Fruit fly (Drosophila melanogaster): ENCODE measurements around the gene Arp2.

DNA sequence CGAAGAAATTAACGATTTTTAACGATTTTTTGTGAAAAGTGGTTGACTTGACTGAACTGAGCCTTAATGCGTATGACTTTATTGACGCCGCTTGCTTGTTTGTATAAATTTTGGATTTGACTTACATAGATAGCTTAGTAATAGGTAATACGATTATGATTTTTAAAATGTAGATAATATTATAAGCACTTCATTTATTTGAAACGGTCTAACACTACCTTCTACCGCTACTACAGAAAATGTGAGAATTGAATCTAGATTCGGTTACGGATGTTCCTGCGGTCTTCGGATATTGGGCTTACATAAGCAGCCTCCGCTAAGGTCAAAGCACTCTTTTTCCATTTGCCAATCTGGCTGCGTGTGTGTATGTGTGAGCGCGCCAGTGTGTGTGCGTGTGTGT lies 28.5 kb downstream of the Arp2 start, which contains the start of gene Cnx14D:
- TF ChIP-seq CTCF (optimal IDR thresholded peaks at IDR 0.05) (no peak), CG8478 (optimal IDR thresholded peaks at IDR 0.05) (no peak)
